Worm (Caenorhabditis elegans) whole organism, L4 larva: ENCODE measurements around the gene gadr-3.

Experiments
- D1046.2 ChIP-seq: fragments of 200-800 bp; sonication (Bioruptor generic); IDR thresholded peaks from 2 replicates; pipeline ENCODE4 v1.3.6; 2022; ENCODE audit warnings: missing genetic modification characterization, missing compliant biosample characterization
- F10B5.3 ChIP-seq: sonication (generic microtip); optimal IDR thresholded peaks from 2 replicates; lab custom pipeline; 2016; ENCODE audit warnings: mild to moderate bottlenecking, missing genetic modification characterization, missing compliant biosample characterization
- F44E2.7 ChIP-seq: fragments of 200-800 bp; sonication (Bioruptor generic); IDR thresholded peaks from 2 replicates; pipeline ENCODE4 v2.1.2; 2022; ENCODE audit warnings: missing genetic modification characterization, missing compliant biosample characterization
- F49E8.2 ChIP-seq: sonication (generic microtip); optimal IDR thresholded peaks from 2 replicates; lab custom pipeline; 2016; ENCODE audit warnings: missing compliant biosample characterization, mild to moderate bottlenecking, missing genetic modification characterization, borderline replicate concordance
- R02D3.7 ChIP-seq: fragments of 150-350 bp; sonication (generic microtip); optimal IDR thresholded peaks from 3 replicates; lab custom pipeline; 2014; ENCODE audit warnings: missing biosample characterization, missing genetic modification characterization
- Y5F2A.4 ChIP-seq: fragments of 200-800 bp; sonication (Bioruptor generic); optimal IDR thresholded peaks from 2 replicates; lab custom pipeline; 2018; ENCODE audit warnings: mild to moderate bottlenecking, missing genetic modification characterization, missing compliant biosample characterization
- arid-1 ChIP-seq: fragments of 200-800 bp; sonication (Bioruptor generic); conservative IDR thresholded peaks from 2 replicates; pipeline ENCODE4 v1.3.6; 2022; ENCODE audit warnings: missing genetic modification reagents, missing genetic modification characterization, missing compliant biosample characterization
- attf-4 ChIP-seq: sonication (generic microtip); optimal IDR thresholded peaks from 3 replicates; lab custom pipeline; 2017; ENCODE audit warnings: missing biosample characterization, missing genetic modification characterization
- ceh-62 ChIP-seq: sonication (generic microtip); optimal IDR thresholded peaks from 2 replicates; lab custom pipeline; 2017; ENCODE audit warnings: missing biosample characterization, missing genetic modification characterization
- ceh-82 ChIP-seq: sonication (generic microtip); optimal IDR thresholded peaks from 2 replicates; lab custom pipeline; 2017; ENCODE audit warnings: missing biosample characterization, missing genetic modification characterization
- ctbp-1 ChIP-seq: fragments of 200-800 bp; sonication (Bioruptor generic); IDR thresholded peaks from 2 replicates; pipeline ENCODE4 v1.3.6; 2022; ENCODE audit warnings: missing genetic modification reagents, missing genetic modification characterization, missing compliant biosample characterization
- dpl-1 ChIP-seq: fragments of 150-350 bp; optimal IDR thresholded peaks from 2 replicates; lab custom pipeline; 2014; ENCODE audit warnings: missing biosample characterization, missing genetic modification reagents, missing genetic modification characterization
- duxl-1 ChIP-seq: sonication (generic microtip); optimal IDR thresholded peaks from 2 replicates; lab custom pipeline; 2016; ENCODE audit warnings: mild to moderate bottlenecking, missing genetic modification characterization, moderate library complexity, missing compliant biosample characterization; ENCODE audit not compliant: poor library complexity
- egl-27 ChIP-seq: sonication (generic microtip); optimal IDR thresholded peaks from 3 replicates; lab custom pipeline; 2017; ENCODE audit warnings: missing biosample characterization, missing genetic modification reagents, missing genetic modification characterization
- egl-43 ChIP-seq: fragments of 200-800 bp; sonication (Bioruptor generic); IDR thresholded peaks from 2 replicates; pipeline ENCODE4 v1.3.6; 2022; ENCODE audit warnings: missing genetic modification reagents, missing genetic modification characterization, missing compliant biosample characterization
- fkh-10 ChIP-seq: fragments of 150-350 bp; optimal IDR thresholded peaks from 2 replicates; lab custom pipeline; 2014; ENCODE audit warnings: missing biosample characterization, missing genetic modification reagents, missing genetic modification characterization
- fos-1 ChIP-seq: fragments of 150-350 bp; optimal IDR thresholded peaks from 2 replicates; lab custom pipeline; 2014; ENCODE audit warnings: missing biosample characterization, missing genetic modification characterization
- gei-8 ChIP-seq: fragments of 200-800 bp; sonication (Bioruptor generic); optimal IDR thresholded peaks from 2 replicates; lab custom pipeline; 2018; ENCODE audit warnings: mild to moderate bottlenecking, missing genetic modification characterization, missing compliant biosample characterization
- jun-1 ChIP-seq: fragments of 150-350 bp; optimal IDR thresholded peaks from 2 replicates; lab custom pipeline; 2014; ENCODE audit warnings: missing biosample characterization, missing genetic modification reagents, missing genetic modification characterization
- lin-39 ChIP-seq: fragments of 150-350 bp; optimal IDR thresholded peaks from 2 replicates; lab custom pipeline; 2014; ENCODE audit warnings: missing biosample characterization, missing genetic modification reagents, missing genetic modification characterization
- lir-3 ChIP-seq: sonication (generic microtip); optimal IDR thresholded peaks from 2 replicates; lab custom pipeline; 2016; ENCODE audit warnings: mild to moderate bottlenecking, missing genetic modification characterization, missing compliant biosample characterization
- madf-5 ChIP-seq, 2 experiments: fragments of 200-800 bp; sonication (Bioruptor generic); IDR thresholded peaks; 2 replicates each; pipeline ENCODE4 v1.3.6; 2022; ENCODE audit warnings: missing compliant biosample characterization in 2 of 2, missing genetic modification characterization in 2 of 2
- mdt-29 ChIP-seq: fragments of 200-800 bp; sonication (Bioruptor generic); IDR thresholded peaks from 2 replicates; pipeline ENCODE4 v1.3.6; 2022; ENCODE audit warnings: missing genetic modification reagents, missing genetic modification characterization, missing compliant biosample characterization
- mep-1 ChIP-seq: fragments of 150-350 bp; sonication (generic microtip); optimal IDR thresholded peaks from 3 replicates; lab custom pipeline; 2014; ENCODE audit warnings: missing biosample characterization, missing genetic modification characterization
- mes-2 ChIP-seq: sonication (generic microtip); optimal IDR thresholded peaks from 2 replicates; lab custom pipeline; 2016; ENCODE audit warnings: missing genotype, mild to moderate bottlenecking, missing genetic modification characterization, missing compliant biosample characterization; ENCODE audit not compliant: poor library complexity, severe bottlenecking
- mxl-2 ChIP-seq: fragments of 200-800 bp; sonication (Bioruptor generic); conservative IDR thresholded peaks from 2 replicates; pipeline ENCODE4 v1.3.6; 2022; ENCODE audit warnings: missing genetic modification reagents, missing genetic modification characterization, missing compliant biosample characterization
- nhr-102 ChIP-seq: sonication (generic microtip); optimal IDR thresholded peaks from 2 replicates; lab custom pipeline; 2016; ENCODE audit warnings: mild to moderate bottlenecking, missing genetic modification characterization, moderate library complexity, missing compliant biosample characterization
- nhr-111 ChIP-seq: fragments of 200-800 bp; sonication (Bioruptor generic); optimal IDR thresholded peaks from 2 replicates; lab custom pipeline; 2018; ENCODE audit warnings: mild to moderate bottlenecking, missing genetic modification characterization, missing compliant biosample characterization
- nhr-25 ChIP-seq: sonication (generic microtip); optimal IDR thresholded peaks from 2 replicates; lab custom pipeline; 2017; ENCODE audit warnings: missing genetic modification characterization, mild to moderate bottlenecking, missing compliant biosample characterization, antibody characterized with exemption, moderate library complexity, borderline replicate concordance; ENCODE audit not compliant: insufficient read depth
- nhr-48 ChIP-seq: sonication (generic microtip); optimal IDR thresholded peaks from 2 replicates; lab custom pipeline; 2016; ENCODE audit warnings: mild to moderate bottlenecking, missing genetic modification characterization, missing compliant biosample characterization
- nhr-6 ChIP-seq: fragments of 150-350 bp; optimal IDR thresholded peaks from 2 replicates; lab custom pipeline; 2014; ENCODE audit warnings: missing biosample characterization, missing genetic modification characterization
- nhr-76 ChIP-seq: fragments of 150-350 bp; optimal IDR thresholded peaks from 2 replicates; lab custom pipeline; 2014; ENCODE audit warnings: missing biosample characterization, missing genetic modification characterization
- rbr-2 ChIP-seq: sonication (generic microtip); optimal IDR thresholded peaks from 2 replicates; lab custom pipeline; 2016; ENCODE audit warnings: missing genotype, missing genetic modification characterization, missing compliant biosample characterization
- spr-3 ChIP-seq: fragments of 200-800 bp; sonication (Bioruptor generic); optimal IDR thresholded peaks from 2 replicates; lab custom pipeline; 2018; ENCODE audit warnings: mild to moderate bottlenecking, missing genetic modification characterization, missing compliant biosample characterization
- vab-7 ChIP-seq: fragments of 200-800 bp; sonication (Bioruptor generic); IDR thresholded peaks from 2 replicates; pipeline ENCODE4 v1.3.6; 2022; ENCODE audit warnings: missing genetic modification reagents, missing genetic modification characterization, missing compliant biosample characterization
- ztf-7 ChIP-seq: fragments of 150-350 bp; optimal IDR thresholded peaks from 2 replicates; lab custom pipeline; 2014; ENCODE audit warnings: missing biosample characterization, missing genetic modification characterization

Gene gadr-3

DNA sequence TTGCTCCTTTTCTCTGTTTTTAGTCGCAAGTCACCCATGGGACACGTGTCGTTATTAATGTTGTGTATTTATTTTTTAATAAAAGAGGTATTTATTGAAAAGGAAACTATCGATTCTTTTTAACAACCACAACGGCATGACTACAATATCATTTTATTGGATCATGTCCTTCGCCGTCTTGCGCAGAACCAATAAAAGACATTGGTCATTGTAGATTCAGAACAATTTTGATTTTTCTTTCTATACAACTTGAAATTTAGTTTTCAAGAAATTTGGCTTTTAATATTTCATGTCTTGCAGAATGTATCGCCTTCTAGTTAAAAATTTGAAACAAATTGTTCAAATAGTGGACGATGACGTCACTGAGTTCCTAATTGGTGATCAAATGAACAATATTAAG lies 34.3 kb downstream of the gadr-3 start, which contains the start of gene amdh-1:
Gene amdh-1 (plus strand): TSS at position 301 of the 400 bp plus-strand sequence.
- no peak for TF ChIP-seq rbr-2 (tag; lab: Kevin White, UChicago)
- TF ChIP-seq gei-8 (GFP tag; lab: Kevin White, UChicago), result no peak
- TF ChIP-seq attf-4 (tag; lab: Kevin White, UChicago), result no peak
- TF ChIP-seq lir-3 (tag; lab: Kevin White, UChicago), result no peak
- no peak for TF ChIP-seq egl-43 (GFP tag; lab: Robert Waterston, UW)
- TF ChIP-seq lin-39 (tag; lab: Kevin White, UChicago), result no peak
- TF ChIP-seq nhr-48 (tag; lab: Kevin White, UChicago), result no peak
- no peak for TF ChIP-seq nhr-111 (GFP tag; lab: Kevin White, UChicago)
- no peak for TF ChIP-seq F49E8.2
- TF ChIP-seq F10B5.3 (tag; lab: Kevin White, UChicago), result no peak
- TF ChIP-seq spr-3 (GFP tag; lab: Kevin White, UChicago), result no peak
- no peak for TF ChIP-seq egl-27
- TF ChIP-seq nhr-76 (tag; lab: Kevin White, UChicago), result no peak
- no peak for TF ChIP-seq R02D3.7
- no peak for TF ChIP-seq arid-1
- no peak for TF ChIP-seq ceh-82 (tag; lab: Kevin White, UChicago)
- TF ChIP-seq jun-1 (tag; lab: Kevin White, UChicago), result no peak
- no peak for TF ChIP-seq Y5F2A.4 (GFP tag; lab: Kevin White, UChicago)
- no peak for TF ChIP-seq ctbp-1 (GFP tag; lab: Robert Waterston, UW)
- no peak for TF ChIP-seq nhr-25 (tag; lab: Kevin White, UChicago)

DNA sequence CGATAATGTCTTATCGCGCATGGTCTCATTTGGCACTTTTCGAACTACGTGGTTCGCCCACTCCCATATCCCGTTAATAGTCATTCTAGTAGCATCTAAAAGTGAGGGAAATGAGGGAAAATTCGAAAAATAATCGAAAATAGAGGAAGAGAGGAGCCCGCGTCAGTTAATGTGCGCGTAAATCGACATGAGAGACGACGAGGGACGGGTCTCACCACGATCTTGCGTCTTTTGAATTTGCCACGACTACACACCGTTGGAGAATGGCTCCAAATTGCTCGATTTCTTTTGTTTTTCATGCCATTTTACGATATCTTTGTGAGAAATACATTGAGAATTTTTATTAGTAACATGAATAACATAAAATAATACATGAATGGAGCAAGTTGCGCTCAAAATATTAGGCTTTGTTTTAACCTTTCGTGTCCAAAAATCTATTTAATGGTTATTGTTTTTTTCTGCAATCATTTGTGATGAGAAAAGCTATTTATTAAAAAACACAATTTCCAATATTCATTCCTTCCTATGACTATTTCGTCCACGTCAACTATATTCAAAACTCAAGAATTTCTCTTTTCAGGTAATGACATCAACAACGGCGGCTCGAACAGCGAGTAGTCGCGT lies 37.6 kb downstream of the gadr-3 start, which contains the start of the genes gen-1 and stt-3:
Gene gen-1 (minus strand): TSS at position 95 of the 624 bp plus-strand sequence.
Gene stt-3 (plus strand): TSS at position 574 of the 624 bp plus-strand sequence.
- TF ChIP-seq R02D3.7 (peak; percentile 76), ztf-7 (tag; lab: Kevin White, UChicago) (no peak), mep-1 (tag; lab: Kevin White, UChicago) (no peak), dpl-1 (peak; percentile 27), mes-2 (tag; lab: Kevin White, UChicago) (peak; percentile 0)

DNA sequence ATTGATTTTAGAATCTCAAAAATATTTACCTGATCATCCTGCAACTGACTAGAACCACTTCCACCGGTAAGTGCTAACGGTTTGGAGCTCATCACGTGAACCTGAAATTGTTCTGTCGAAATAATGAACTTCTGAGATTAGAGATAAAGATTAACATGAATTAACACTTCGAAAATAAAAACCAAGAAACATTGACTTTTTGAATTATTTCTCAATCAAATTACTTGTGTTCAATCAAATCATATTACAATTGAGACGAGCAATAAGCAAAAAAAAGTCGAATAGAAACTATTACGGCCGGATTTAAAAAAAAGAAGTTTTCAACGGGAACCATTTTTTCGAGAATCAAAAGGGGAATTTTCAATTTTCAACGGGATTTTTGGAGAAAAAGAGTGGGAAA lies 40.1 kb downstream of the gadr-3 start, which contains the start of gene bcas-2:
Gene bcas-2 (minus strand): TSS at position 101 of the 400 bp plus-strand sequence.
- TF ChIP-seq F44E2.7 (GFP tag; lab: Robert Waterston, UW), result no peak
- no peak for TF ChIP-seq dpl-1
- no peak for TF ChIP-seq D1046.2
- no peak for TF ChIP-seq fos-1 (tag; lab: Kevin White, UChicago)
- TF ChIP-seq ceh-62 (tag; lab: Kevin White, UChicago), result no peak
- no peak for TF ChIP-seq duxl-1 (tag; lab: Kevin White, UChicago)
- TF ChIP-seq madf-5 (GFP tag; IDR thresholded peaks at IDR 0.05; lab: Robert Waterston, UW), result no peak
- no peak for TF ChIP-seq nhr-102 (tag; lab: Kevin White, UChicago)
- TF ChIP-seq jun-1 (tag; lab: Kevin White, UChicago), result no peak
- no peak for TF ChIP-seq R02D3.7
- no peak for TF ChIP-seq mdt-29 (GFP tag; lab: Robert Waterston, UW)
- TF ChIP-seq fkh-10 (GFP tag; lab: Kevin White, UChicago), result no peak
- no peak for TF ChIP-seq F49E8.2
- TF ChIP-seq vab-7, result no peak
- TF ChIP-seq mxl-2 (GFP tag; lab: Robert Waterston, UW), result no peak
- no peak for TF ChIP-seq mes-2 (tag; lab: Kevin White, UChicago)
- TF ChIP-seq nhr-6, result no peak
